Worm (Caenorhabditis elegans): Measurements from ENCODE around the gene lin-52.

ce11 chrIII:9850877-9851276, 26.3 kb upstream of the lin-52 start:
- TF ChIP-seq med-1 (GFP tag; optimal IDR thresholded peaks at IDR 0.05; ENCODE audit: insufficient read depth) = no peak
- TF ChIP-seq ztf-29 (GFP tag; IDR thresholded peaks at IDR 0.05) = no peak
